Worm (Caenorhabditis elegans): ENCODE data around the gene srsx-25.

srsx-25 gene

DNA sequence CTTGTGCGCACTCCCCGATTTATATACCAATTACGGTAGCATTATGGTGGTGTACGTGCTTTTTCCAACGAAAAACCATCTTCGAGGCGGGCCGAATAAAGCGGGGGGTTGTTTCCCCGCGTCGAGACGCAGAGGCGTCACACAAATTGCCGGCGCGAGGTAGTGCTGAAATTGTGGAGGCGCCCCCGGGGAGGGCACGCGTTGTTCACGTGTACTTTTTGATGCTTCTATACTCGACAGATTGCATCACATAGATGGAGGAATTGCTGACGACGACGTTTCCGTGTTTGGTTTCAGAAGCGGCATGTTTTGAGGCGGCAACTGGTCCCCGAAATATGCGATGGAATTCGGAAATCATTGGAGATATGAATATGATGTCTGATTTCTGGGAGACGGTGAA, 30.3 kb downstream of the srsx-25 start (continued):
- no peak for TF ChIP-seq unc-62 (GFP tag; optimal IDR thresholded peaks at IDR 0.05)
- peak; percentile 69 for TF ChIP-seq zag-1 (tag; optimal IDR thresholded peaks at IDR 0.05)
- TF ChIP-seq peb-1 (tag; optimal IDR thresholded peaks at IDR 0.05) = no peak
- TF ChIP-seq ztf-4 (tag; optimal IDR thresholded peaks at IDR 0.05) = no peak
- TF ChIP-seq mdl-1 (tag; optimal IDR thresholded peaks at IDR 0.05) = peak; percentile 73 to 91
- TF ChIP-seq nhr-11 (tag; optimal IDR thresholded peaks at IDR 0.05) = no peak
- peak; percentile 81 for TF ChIP-seq fos-1 (tag; optimal IDR thresholded peaks at IDR 0.05)
- TF ChIP-seq nhr-10 (tag; optimal IDR thresholded peaks at IDR 0.05) = no peak

DNA sequence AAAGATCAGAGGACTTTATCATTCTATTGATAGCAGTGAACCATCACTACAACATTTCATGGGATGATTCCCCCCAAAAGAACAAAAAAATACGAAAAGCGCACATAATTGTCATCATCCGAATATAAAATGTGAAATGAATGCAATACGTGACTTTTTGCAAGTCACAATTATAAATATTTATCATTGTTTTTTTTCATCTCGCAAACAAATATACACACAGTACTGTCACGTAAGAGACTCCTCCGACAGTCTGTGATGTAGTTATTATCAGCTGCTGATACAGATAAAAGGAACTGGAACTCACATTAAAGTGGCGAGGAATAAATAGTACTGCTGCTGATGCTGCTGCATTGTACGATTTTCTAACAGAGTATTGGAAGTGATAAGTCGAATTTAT, 31.4 kb downstream of the srsx-25 start:
- TF ChIP-seq F13H6.1 (tag; optimal IDR thresholded peaks at IDR 0.05) (peak; percentile 17), mab-5 (tag; optimal IDR thresholded peaks at IDR 0.05) (no peak), ZK546.5 (tag; optimal IDR thresholded peaks at IDR 0.05) (no peak), mdl-1 (tag; optimal IDR thresholded peaks at IDR 0.05) (no peak), nhr-237 (tag; optimal IDR thresholded peaks at IDR 0.05) (no peak), ztf-11 (tag; optimal IDR thresholded peaks at IDR 0.05) (no peak), skn-1 (tag; optimal IDR thresholded peaks at IDR 0.05) (peak; percentile 54), blmp-1 (tag; optimal IDR thresholded peaks at IDR 0.05; ENCODE audit: insufficient read depth) (no peak), mbf-1 (tag; optimal IDR thresholded peaks at IDR 0.05) (no peak), ztf-1 (GFP tag; conservative IDR thresholded peaks at IDR 0.05) (no peak), Y55F3AM.14 (GFP tag; optimal IDR thresholded peaks at IDR 0.05) (no peak), lsy-2 (tag; optimal IDR thresholded peaks at IDR 0.05) (peak in 1 of 2 experiments; percentile 18), nhr-21 (tag; optimal IDR thresholded peaks at IDR 0.05) (peak; percentile 2), sem-4 (tag; optimal IDR thresholded peaks at IDR 0.05) (no peak), sma-3 (GFP tag; optimal IDR thresholded peaks at IDR 0.05) (peak; percentile 20), snpc-4 (tag; optimal IDR thresholded peaks at IDR 0.05) (no peak), nhr-129 (tag; optimal IDR thresholded peaks at IDR 0.05) (peak; percentile 73), ceh-82 (tag; optimal IDR thresholded peaks at IDR 0.05) (no peak), nhr-77 (tag; optimal IDR thresholded peaks at IDR 0.05) (no peak), alr-1 (tag; optimal IDR thresholded peaks at IDR 0.05) (no peak), fos-1 (tag; optimal IDR thresholded peaks at IDR 0.05) (peak; percentile 35), C34F6.9 (tag; optimal IDR thresholded peaks at IDR 0.05) (no peak), elt-3 (tag; optimal IDR thresholded peaks at IDR 0.05) (no peak), sma-9 (GFP tag; optimal IDR thresholded peaks at IDR 0.05) (peak; percentile 63), sma-9 (tag; optimal IDR thresholded peaks at IDR 0.05) (no peak), nhr-10 (tag; optimal IDR thresholded peaks at IDR 0.05) (no peak), crh-2 (tag; optimal IDR thresholded peaks at IDR 0.05) (peak; percentile 66), aly-2 (tag; optimal IDR thresholded peaks at IDR 0.05) (no peak), peb-1 (tag; optimal IDR thresholded peaks at IDR 0.05) (no peak)

DNA sequence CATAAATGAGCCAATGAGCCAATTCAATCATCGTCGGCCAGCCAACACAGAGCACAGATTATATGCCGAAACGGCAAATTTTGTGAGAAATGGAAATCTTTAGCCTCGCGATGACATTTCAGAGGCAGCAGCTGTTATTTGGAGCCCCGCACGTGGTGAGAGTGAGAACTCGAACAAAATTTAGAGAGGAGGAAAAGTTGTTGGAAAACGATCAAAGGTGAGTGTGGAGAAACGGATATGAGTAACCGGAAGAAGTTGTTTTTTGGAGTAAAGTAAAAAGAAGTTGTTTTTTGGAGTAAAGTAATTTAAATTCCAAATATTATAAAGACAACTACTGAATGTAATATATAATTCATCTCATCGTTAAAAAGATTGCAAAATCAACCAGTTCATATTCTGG, 33.8 kb downstream of the srsx-25 start, which contains the start of gene Y62E10A.13:
Gene Y62E10A.13, minus strand, starts transcription at position 326 of the 400 bp plus-strand sequence.
- peak; percentile 40 for TF ChIP-seq nhr-129 (tag; optimal IDR thresholded peaks at IDR 0.05)
- TF ChIP-seq alr-1 (tag; optimal IDR thresholded peaks at IDR 0.05) = no peak

DNA sequence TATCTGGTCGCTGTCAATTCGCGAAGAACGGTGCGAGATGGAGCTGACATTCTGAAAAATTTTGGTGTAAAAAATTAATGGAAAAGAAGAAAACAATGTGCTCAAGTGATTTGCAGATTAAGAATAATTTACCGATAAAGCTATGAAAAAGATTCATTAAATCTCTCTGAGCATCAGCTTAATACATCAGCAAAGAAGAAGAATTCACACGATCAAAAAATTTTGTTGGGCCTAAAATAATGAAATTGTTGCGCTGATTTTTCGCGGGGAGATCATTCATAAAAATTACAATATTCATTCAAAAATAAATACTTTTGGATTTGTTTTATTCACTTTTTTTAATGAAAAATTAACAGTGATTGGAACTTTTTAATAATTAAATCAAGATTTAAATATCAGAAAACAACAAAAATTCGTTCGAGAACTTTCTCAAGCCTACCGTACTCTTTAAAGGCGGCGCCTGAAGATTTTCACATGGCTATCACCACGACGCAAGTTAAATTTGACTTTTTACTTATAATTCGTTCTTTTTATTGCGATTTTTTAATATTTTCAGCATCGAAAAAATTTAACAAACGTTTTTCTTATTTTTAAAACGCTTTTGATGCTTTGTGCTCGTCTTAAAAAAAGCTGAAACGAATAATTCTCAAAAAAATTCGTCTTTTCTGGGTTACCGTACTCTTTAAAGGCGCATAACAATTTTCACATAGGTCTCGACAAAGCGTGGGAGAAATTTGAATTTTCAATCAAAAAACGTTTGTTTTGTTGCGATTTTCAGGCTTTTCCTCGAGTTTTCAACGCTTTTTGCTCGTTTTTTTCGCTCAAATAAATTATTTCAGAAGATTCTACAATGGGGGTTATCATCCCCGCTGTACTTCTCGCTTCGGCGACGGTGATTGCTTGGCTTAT, 35.7 kb downstream of the srsx-25 start, which contains the start of the genes memi-2 and cyp-31A5:
Gene memi-2, minus strand, starts transcription at position 51 of the 909 bp plus-strand sequence.
Gene cyp-31A5, plus strand, starts transcription at position 834 of the 909 bp plus-strand sequence.
- TF ChIP-seq nhr-25 (tag; optimal IDR thresholded peaks at IDR 0.05) (no peak), crh-2 (tag; optimal IDR thresholded peaks at IDR 0.05) (no peak), nhr-12 (tag; optimal IDR thresholded peaks at IDR 0.05) (no peak), lin-13 (GFP tag; optimal IDR thresholded peaks at IDR 0.05) (no peak), alr-1 (tag; optimal IDR thresholded peaks at IDR 0.05) (no peak), peb-1 (tag; optimal IDR thresholded peaks at IDR 0.05) (no peak), snpc-4 (tag; optimal IDR thresholded peaks at IDR 0.05) (no peak), mbf-1 (tag; optimal IDR thresholded peaks at IDR 0.05) (no peak), nhr-77 (tag; optimal IDR thresholded peaks at IDR 0.05) (no peak), mdl-1 (tag; optimal IDR thresholded peaks at IDR 0.05) (no peak), unc-55 (GFP tag; optimal IDR thresholded peaks at IDR 0.05) (no peak), egl-27 (tag; optimal IDR thresholded peaks at IDR 0.05) (no peak), C34F6.9 (tag; optimal IDR thresholded peaks at IDR 0.05) (no peak), skn-1 (tag; optimal IDR thresholded peaks at IDR 0.05) (no peak), ama-1 (optimal IDR thresholded peaks at IDR 0.05) (no peak), lsy-2 (tag; optimal IDR thresholded peaks at IDR 0.05) (no peak), dmd-4 (tag; optimal IDR thresholded peaks at IDR 0.05) (no peak), lin-11 (tag; optimal IDR thresholded peaks at IDR 0.05) (no peak)

Data from whole organism, L2 larva.